Fruit fly (Drosophila melanogaster) Kc167 (cell line): ENCODE results near the gene CG12483.

Experiments used
- Myc ChIP-seq: fragments of >200 bp; optimal IDR thresholded peaks from 2 replicates; lab custom pipeline; 2017; ENCODE audit warnings: missing external identifiers
- Sin3A ChIP-seq: fragments of >200 bp; optimal IDR thresholded peaks from 2 replicates; lab custom pipeline; 2018; ENCODE audit warnings: missing external identifiers
- h ChIP-seq: fragments of >200 bp; optimal IDR thresholded peaks from 3 replicates; lab custom pipeline; 2018; ENCODE audit warnings: missing external identifiers
- insv ChIP-seq: fragments of >200 bp; optimal IDR thresholded peaks from 3 replicates; lab custom pipeline; 2018; ENCODE audit warnings: missing external identifiers
- psq ChIP-seq: fragments of >200 bp; optimal IDR thresholded peaks from 2 replicates; lab custom pipeline; 2017; ENCODE audit warnings: missing external identifiers
- ttk ChIP-seq: sonication (Bioruptor generic); optimal IDR thresholded peaks from 2 replicates; lab custom pipeline; 2017; ENCODE audit warnings: missing external identifiers

Gene CG12483

dm6 chr3L:69310-69709, 28.9 kb downstream of the CG12483 start:
- no peak for TF ChIP-seq Myc (lab: Kevin White, UChicago)
- TF ChIP-seq psq = no peak
- TF ChIP-seq h (lab: Kevin White, UChicago) = no peak
- no peak for TF ChIP-seq insv
- no peak for TF ChIP-seq Sin3A (lab: Kevin White, UChicago)
- TF ChIP-seq ttk (lab: Kevin White, UChicago) = no peak

- no peak for TF ChIP-seq psq
- TF ChIP-seq ttk (lab: Kevin White, UChicago) = no peak
- TF ChIP-seq Myc (lab: Kevin White, UChicago) = no peak
- TF ChIP-seq Sin3A (lab: Kevin White, UChicago) = no peak
- TF ChIP-seq h (lab: Kevin White, UChicago) = no peak
- no peak for TF ChIP-seq insv
These were observed 32.1 kb downstream of the CG12483 start, which contains the start of gene Lsp1gamma for dm6 chr3L:66063-66462. TSS of gene Lsp1gamma (plus strand) at chr3L:66430.

DNA sequence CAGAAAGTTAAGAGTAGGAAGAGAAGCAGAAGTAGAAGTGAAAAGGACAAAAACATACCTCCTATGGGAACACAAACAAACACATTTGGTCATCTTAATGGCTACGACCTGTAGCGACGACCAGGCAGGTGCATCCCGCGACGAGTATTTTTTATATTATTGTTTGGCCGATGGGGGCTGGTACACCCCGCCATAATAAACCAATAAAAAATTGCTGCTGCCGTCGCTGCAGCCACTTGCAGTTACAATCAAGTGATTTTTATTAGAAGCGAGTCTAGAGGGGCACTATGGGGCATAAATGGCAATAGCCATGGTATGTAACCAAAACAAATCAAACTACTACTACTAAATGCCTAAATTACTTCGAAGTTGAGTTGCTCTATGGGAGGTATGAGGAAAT, 37.7 kb downstream of the CG12483 start:
- TF ChIP-seq psq (no peak), Myc (lab: Kevin White, UChicago) (no peak), Sin3A (lab: Kevin White, UChicago) (no peak), h (lab: Kevin White, UChicago) (no peak), insv (no peak), ttk (lab: Kevin White, UChicago) (no peak)

DNA sequence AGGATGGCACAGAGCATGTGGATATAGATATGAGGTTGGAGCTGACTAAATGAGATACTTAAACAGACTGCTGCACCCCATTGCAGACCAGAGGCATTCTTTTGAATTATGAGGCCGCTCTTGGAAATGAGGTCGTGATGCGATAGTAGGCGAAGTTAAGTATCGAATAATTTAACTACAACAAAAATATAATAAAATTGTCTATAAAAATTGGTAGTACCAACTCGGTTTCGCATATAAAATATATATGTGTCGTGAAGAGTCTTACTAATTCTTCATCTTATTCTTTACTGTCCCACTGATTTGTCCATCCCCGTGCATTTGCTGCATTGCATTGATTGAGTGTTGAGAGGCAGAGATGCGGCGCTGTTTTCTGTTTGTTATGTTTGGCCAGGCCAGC, 38.1 kb downstream of the CG12483 start:
- TF ChIP-seq h (lab: Kevin White, UChicago) = no peak
- no peak for TF ChIP-seq psq
- TF ChIP-seq Sin3A (lab: Kevin White, UChicago) = no peak
- no peak for TF ChIP-seq Myc (lab: Kevin White, UChicago)
- TF ChIP-seq ttk (lab: Kevin White, UChicago) = no peak
- TF ChIP-seq insv = no peak

dm6 chr3L:57638-58037, 40.5 kb downstream of the CG12483 start:
- TF ChIP-seq ttk (lab: Kevin White, UChicago) (no peak), Myc (lab: Kevin White, UChicago) (no peak), insv (no peak), h (lab: Kevin White, UChicago) (no peak), psq (no peak), Sin3A (lab: Kevin White, UChicago) (no peak)

- TF ChIP-seq Myc (lab: Kevin White, UChicago) = no peak
- TF ChIP-seq insv = no peak
- TF ChIP-seq psq = no peak
- no peak for TF ChIP-seq ttk (lab: Kevin White, UChicago)
- TF ChIP-seq Sin3A (lab: Kevin White, UChicago) = no peak
- no peak for TF ChIP-seq h (lab: Kevin White, UChicago)
These were observed 41.6 kb downstream of the CG12483 start for dm6 chr3L:56532-56931.

DNA sequence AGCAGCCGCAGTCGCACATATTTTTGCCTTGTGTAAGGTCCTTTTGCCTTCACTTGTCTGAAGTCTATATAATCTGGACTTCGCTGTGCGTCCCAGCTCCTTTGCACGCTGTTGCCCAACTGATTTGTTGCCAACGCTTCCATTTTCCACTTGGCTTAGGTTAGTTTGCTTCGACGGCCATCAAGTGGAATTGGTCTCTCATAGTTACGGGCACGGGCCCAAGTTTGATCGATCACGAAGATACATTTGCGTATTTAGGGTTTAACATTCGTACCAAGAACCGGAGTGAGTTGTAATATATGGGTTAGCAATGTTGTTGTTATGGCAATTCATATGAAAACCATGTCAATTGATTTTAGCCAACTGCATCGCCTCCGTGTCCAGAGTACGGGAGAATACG, 43.5 kb downstream of the CG12483 start, which contains the start of gene CG43149:
TSS of gene CG43149 (minus strand) at position 101 of the 400 bp plus-strand sequence.
- TF ChIP-seq psq (no peak), Myc (lab: Kevin White, UChicago) (no peak), ttk (lab: Kevin White, UChicago) (no peak), insv (no peak), h (lab: Kevin White, UChicago) (no peak), Sin3A (lab: Kevin White, UChicago) (no peak)

DNA sequence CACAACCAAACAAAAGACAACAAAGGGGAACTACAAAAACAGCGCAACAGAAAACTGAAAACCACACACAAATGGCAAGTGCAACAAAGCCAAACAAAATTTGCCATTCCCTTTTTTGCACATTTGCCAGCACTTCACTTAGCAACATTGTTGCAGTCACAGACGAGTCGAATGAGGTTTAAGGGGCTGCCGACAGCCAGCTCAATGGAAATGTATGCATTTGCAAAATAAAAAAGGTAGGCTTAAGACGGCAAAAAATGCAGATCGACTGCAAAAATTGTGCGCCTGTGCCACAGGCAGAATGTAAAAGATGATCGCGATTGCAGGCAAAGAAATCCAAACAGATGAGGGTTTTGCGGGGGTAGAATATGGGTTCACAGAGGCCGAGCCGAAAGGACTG, 47.3 kb downstream of the CG12483 start:
- TF ChIP-seq psq = no peak
- no peak for TF ChIP-seq Myc (lab: Kevin White, UChicago)
- TF ChIP-seq ttk (lab: Kevin White, UChicago) = no peak
- TF ChIP-seq Sin3A (lab: Kevin White, UChicago) = no peak
- TF ChIP-seq insv = no peak
- no peak for TF ChIP-seq h (lab: Kevin White, UChicago)

DNA sequence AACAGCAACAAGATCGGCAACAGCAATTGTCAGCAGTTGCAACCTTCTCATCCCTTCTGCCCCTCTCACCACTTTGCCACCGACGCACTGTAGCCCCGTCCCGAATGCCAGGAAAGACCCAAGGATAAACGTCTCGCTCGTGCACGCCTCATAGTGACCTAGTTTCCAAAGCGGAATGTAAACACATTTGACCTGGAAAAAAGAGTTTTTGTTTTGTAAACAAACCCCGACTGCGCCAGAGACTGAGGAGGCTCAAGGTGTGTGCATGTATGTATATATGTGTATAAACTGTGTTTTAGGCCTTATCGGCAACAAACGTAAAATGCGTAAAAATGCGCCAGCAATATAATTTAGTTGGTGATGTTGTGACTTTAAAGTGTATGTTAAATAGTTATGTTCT, 48.4 kb downstream of the CG12483 start:
- TF ChIP-seq h (lab: Kevin White, UChicago) (no peak), ttk (lab: Kevin White, UChicago) (no peak), Sin3A (lab: Kevin White, UChicago) (no peak), psq (no peak), insv (no peak), Myc (lab: Kevin White, UChicago) (no peak)

DNA sequence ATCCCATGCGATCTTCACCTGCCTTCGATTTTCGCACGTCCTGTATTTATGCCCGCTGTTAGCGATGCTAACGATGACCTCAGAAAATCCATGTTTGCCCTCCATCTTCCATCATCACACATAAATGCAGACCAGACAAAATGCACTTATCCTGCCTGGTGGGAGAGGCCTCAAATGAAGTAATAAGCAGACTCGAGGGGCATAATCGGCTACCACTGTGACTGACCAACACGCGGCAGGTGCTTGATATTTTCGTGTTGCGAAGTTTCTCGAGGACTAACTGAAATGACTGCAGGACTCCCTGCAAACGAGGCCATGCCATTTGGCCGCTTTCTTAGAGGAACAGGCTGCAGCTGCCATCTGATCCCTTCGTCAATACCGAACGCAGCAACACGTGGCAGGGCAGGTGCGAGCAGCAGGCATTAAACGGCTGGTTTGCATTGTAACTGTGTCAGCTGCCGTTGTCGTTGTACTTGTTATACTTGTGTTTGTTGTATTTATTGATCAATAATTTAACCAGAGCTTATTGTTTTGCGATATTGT, 50.5 kb downstream of the CG12483 start:
- TF ChIP-seq Sin3A (lab: Kevin White, UChicago) (no peak), ttk (lab: Kevin White, UChicago) (no peak), h (lab: Kevin White, UChicago) (no peak), insv (no peak)
